Worm (Caenorhabditis elegans) whole organism, early embryonic: ENCODE results near the gene kin-26.

Experiments
- F13C5.2 ChIP-seq: sonication (generic microtip); optimal IDR thresholded peaks from 2 replicates; lab custom pipeline; 2017; ENCODE audit warnings: mild to moderate bottlenecking, missing genetic modification characterization, inconsistent platforms, missing compliant biosample characterization
- aly-1 ChIP-seq: sonication (generic microtip); optimal IDR thresholded peaks from 2 replicates; lab custom pipeline; 2016; ENCODE audit warnings: missing genetic modification characterization, missing compliant biosample characterization
- ama-1 ChIP-seq: fragments of 150-350 bp; optimal IDR thresholded peaks from 2 replicates; lab custom pipeline; 2014
- ceh-13 ChIP-seq: fragments of 200-800 bp; sonication (Bioruptor generic); optimal IDR thresholded peaks from 2 replicates; lab custom pipeline; 2018; ENCODE audit warnings: mild to moderate bottlenecking, missing genetic modification characterization, missing compliant biosample characterization
- ceh-36 ChIP-seq: sonication (generic microtip); optimal IDR thresholded peaks from 2 replicates; lab custom pipeline; 2016; ENCODE audit warnings: missing genetic modification characterization, inconsistent platforms, missing compliant biosample characterization
- ets-7 ChIP-seq: sonication (generic microtip); optimal IDR thresholded peaks from 2 replicates; lab custom pipeline; 2016; ENCODE audit warnings: missing genotype, missing genetic modification characterization, missing compliant biosample characterization
- flt-1 ChIP-seq: fragments of 200-800 bp; sonication (Bioruptor generic); IDR thresholded peaks from 2 replicates; pipeline ENCODE4 v1.3.6; 2022; ENCODE audit warnings: missing genetic modification characterization, missing compliant biosample characterization
- hmbx-1 ChIP-seq: sonication (generic microtip); optimal IDR thresholded peaks from 2 replicates; lab custom pipeline; 2016; ENCODE audit warnings: mild to moderate bottlenecking, missing genetic modification characterization, missing compliant biosample characterization
- hmg-4 ChIP-seq: fragments of 200-800 bp; sonication (Bioruptor generic); optimal IDR thresholded peaks from 2 replicates; lab custom pipeline; 2018; ENCODE audit warnings: mild to moderate bottlenecking, missing genetic modification characterization, missing compliant biosample characterization
- pes-1 ChIP-seq: fragments of 200-800 bp; sonication (Bioruptor generic); IDR thresholded peaks from 2 replicates; pipeline ENCODE4 v1.3.6; 2022; ENCODE audit warnings: missing genetic modification reagents, missing genetic modification characterization, missing compliant biosample characterization
- scrt-1 ChIP-seq: fragments of 200-800 bp; sonication (Bioruptor generic); IDR thresholded peaks from 2 replicates; pipeline ENCODE4 v1.3.6; 2022; ENCODE audit warnings: missing genetic modification characterization, missing compliant biosample characterization
- sea-1 ChIP-seq: fragments of 200-800 bp; sonication (Bioruptor generic); conservative IDR thresholded peaks from 2 replicates; pipeline ENCODE4 v1.3.6; 2022; ENCODE audit warnings: missing genetic modification characterization, missing compliant biosample characterization
- tbx-11 ChIP-seq: fragments of 200-800 bp; sonication (Bioruptor generic); IDR thresholded peaks from 2 replicates; pipeline ENCODE4 v1.3.6; 2022; ENCODE audit warnings: missing genetic modification characterization, missing compliant biosample characterization
- tbx-37 ChIP-seq: fragments of 200-800 bp; sonication (Bioruptor generic); conservative IDR thresholded peaks from 2 replicates; pipeline ENCODE4 v1.3.6; 2022; ENCODE audit warnings: missing genetic modification reagents, missing genetic modification characterization, missing compliant biosample characterization
- tra-4 ChIP-seq: sonication (generic microtip); optimal IDR thresholded peaks from 2 replicates; lab custom pipeline; 2017; ENCODE audit warnings: missing genetic modification characterization, missing compliant biosample characterization

Gene kin-26

ce11 chrIV:7836030-7836429, 41.7 kb downstream of the kin-26 start:
- TF ChIP-seq flt-1 (no peak), hmg-4 (GFP tag; lab: Kevin White, UChicago) (peak; percentile 51), aly-1 (no peak)

DNA sequence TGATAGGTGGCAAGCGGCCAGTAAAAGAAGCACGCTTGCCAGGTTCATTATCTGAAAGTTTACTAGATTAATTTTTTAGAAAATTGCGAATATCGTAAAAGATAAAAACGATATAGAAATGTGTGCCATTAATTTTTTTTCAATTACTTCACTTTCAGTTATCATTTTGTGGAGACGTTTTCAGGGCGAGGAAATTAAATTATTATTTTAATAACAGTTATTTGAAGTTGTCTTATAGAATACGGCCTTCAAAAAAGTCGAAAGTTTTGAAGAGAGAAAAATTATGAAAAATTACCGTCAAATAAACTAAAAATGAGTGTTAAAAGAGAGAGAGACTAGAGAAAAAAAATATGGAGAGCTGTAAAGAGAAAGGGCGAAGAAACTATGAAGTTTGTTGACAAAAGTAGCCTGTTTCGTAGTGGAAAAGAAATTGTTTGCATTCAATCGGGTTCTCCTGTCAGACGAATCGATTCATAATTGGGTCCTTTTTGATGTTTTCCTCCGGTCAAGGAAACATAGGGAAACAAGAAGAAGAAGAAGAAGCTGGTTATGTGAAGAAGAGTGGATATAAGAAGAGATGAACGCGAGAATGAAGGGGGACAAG, 43.0 kb downstream of the kin-26 start, which contains the start of gene erp-44.2:
TSS of gene erp-44.2 (minus strand) at position 51 of the 604 bp plus-strand sequence.
- no peak for TF ChIP-seq tbx-11 (GFP tag; lab: Robert Waterston, UW)

- TF ChIP-seq tra-4 (tag; lab: Kevin White, UChicago) (no peak), sea-1 (GFP tag; lab: Robert Waterston, UW) (no peak), pes-1 (GFP tag; lab: Robert Waterston, UW) (no peak), F13C5.2 (tag; lab: Kevin White, UChicago) (no peak), scrt-1 (GFP tag; lab: Robert Waterston, UW) (no peak), ama-1 (no peak), tbx-37 (GFP tag; lab: Robert Waterston, UW) (no peak)
Observed at ce11 chrIV:7830151-7830550, 47.5 kb downstream of the kin-26 start, which contains the start of gene mvb-12. mvb-12 (plus strand) TSS chrIV:7830525.

ce11 chrIV:7829275-7829938, 48.3 kb downstream of the kin-26 start, which contains the start of gene C06A6.4:
C06A6.4 (minus strand) TSS chrIV:7829298.
- TF ChIP-seq tra-4 (tag; lab: Kevin White, UChicago) (no peak), ceh-13 (GFP tag; lab: Kevin White, UChicago) (no peak), hmg-4 (GFP tag; lab: Kevin White, UChicago) (no peak), scrt-1 (GFP tag; lab: Robert Waterston, UW) (no peak), ceh-36 (tag; lab: Kevin White, UChicago) (no peak), ets-7 (tag; lab: Kevin White, UChicago) (no peak), tbx-11 (GFP tag; lab: Robert Waterston, UW) (no peak), aly-1 (no peak), flt-1 (no peak), hmbx-1 (tag; lab: Kevin White, UChicago) (no peak), sea-1 (GFP tag; lab: Robert Waterston, UW) (no peak), tbx-37 (GFP tag; lab: Robert Waterston, UW) (no peak)
